Fruit fly (Drosophila melanogaster): ENCODE measurements around the gene Tl.

The Tl gene

DNA sequence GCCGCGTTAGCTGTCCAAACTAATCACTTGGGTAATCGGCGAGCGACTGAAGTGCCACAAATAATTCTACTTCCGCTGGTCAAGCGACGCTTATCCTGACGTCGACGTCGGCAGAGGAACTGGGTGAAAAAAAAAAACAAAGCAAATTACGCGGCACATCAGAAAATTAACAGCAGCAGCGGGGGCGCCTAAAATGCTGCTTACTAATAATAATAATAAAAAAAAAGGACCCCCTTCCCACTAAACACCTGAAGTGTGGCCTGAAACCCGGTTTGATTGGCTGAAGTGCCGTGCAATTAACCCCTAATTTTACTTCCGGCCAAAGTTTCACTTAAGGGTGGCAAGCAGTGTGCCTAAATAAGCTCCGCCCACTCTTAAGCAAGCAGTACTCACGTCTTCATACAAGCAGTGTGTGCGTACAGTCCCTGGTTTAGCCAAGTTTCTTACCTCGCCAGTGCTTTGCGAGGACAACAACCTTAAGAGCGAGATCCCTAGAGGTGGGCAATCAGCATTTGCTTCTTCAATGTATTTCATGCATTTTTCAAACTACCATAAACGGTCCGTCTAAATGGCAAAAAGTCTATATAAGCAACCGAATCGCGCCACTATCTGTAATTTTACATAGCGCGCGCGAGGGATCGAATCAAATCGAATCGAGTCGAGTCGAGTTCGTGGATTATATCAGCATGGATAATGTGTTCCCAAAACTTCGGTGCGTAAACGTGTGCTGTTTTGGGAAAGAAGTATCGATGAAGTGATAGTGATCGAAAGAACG lies 82.5 kb downstream of the Tl start, which contains the start of the genes ro and T48 (continued):
- TF ChIP-seq CG14014 (GFP tag; IDR thresholded peaks at IDR 0.05) (peak; percentile 42; the same call in 1 of the 2 replicates), CG12299 (tag; optimal IDR thresholded peaks at IDR 0.05) (no peak), ro (GFP tag; IDR thresholded peaks at IDR 0.05) (no peak), Pdp1 (GFP tag; optimal IDR thresholded peaks at IDR 0.05) (peak; percentile 49 to 82), tgo (GFP tag; IDR thresholded peaks at IDR 0.05) (peak; percentile 47; the same call in 1 of the 3 replicates), repo (GFP tag; optimal IDR thresholded peaks at IDR 0.05) (peak; percentile 71), CG6854 (GFP tag; optimal IDR thresholded peaks at IDR 0.05) (no peak), oc (tag; optimal IDR thresholded peaks at IDR 0.05) (peak; percentile 56), CG11456 (GFP tag; IDR thresholded peaks at IDR 0.05) (peak; percentile 77; the same call in 2 of the 3 replicates), unc-4 (GFP tag; IDR thresholded peaks at IDR 0.05; ENCODE audit: partially characterized antibody) (peak; percentile 67), CG3407 (GFP tag; optimal IDR thresholded peaks at IDR 0.05) (no peak), CG5180 (GFP tag; optimal IDR thresholded peaks at IDR 0.05) (no peak), CG8089 (GFP tag; optimal IDR thresholded peaks at IDR 0.05) (peak; percentile 46), Meics (GFP tag; optimal IDR thresholded peaks at IDR 0.05) (peak; percentile 42), Scr (GFP tag; IDR thresholded peaks at IDR 0.05; ENCODE audit: partially characterized antibody) (peak; percentile 65), CG6654 (GFP tag; optimal IDR thresholded peaks at IDR 0.05) (no peak), CG15514 (GFP tag; optimal IDR thresholded peaks at IDR 0.05) (peak; percentile 88), H15 (GFP tag; IDR thresholded peaks at IDR 0.05) (peak; percentile 36; the same call in 1 of the 3 replicates), CG15601 (tag; optimal IDR thresholded peaks at IDR 0.05) (peak; percentile 62), CG10979 (tag; optimal IDR thresholded peaks at IDR 0.05) (no peak), NFAT (GFP tag; IDR thresholded peaks at IDR 0.05) (peak; percentile 52; the same call in 1 of the 2 replicates), CG14667 (GFP tag; IDR thresholded peaks at IDR 0.05) (no peak), wek (GFP tag; optimal IDR thresholded peaks at IDR 0.05) (no peak), Jarid2 (GFP tag; optimal IDR thresholded peaks at IDR 0.05) (peak; percentile 90), az2 (GFP tag; optimal IDR thresholded peaks at IDR 0.05) (peak; percentile 34), dpn (GFP tag; optimal IDR thresholded peaks at IDR 0.05) (peak; percentile 52 to 76), CG6689 (GFP tag; IDR thresholded peaks at IDR 0.05) (no peak), CG18262 (tag; optimal IDR thresholded peaks at IDR 0.05) (no peak), nom (GFP tag; optimal IDR thresholded peaks at IDR 0.05) (peak; percentile 9), CG11696 (GFP tag; IDR thresholded peaks at IDR 0.05) (0 out of 2 replicates have a peak, but pooled peaks have one; percentile 50), corto (GFP tag; optimal IDR thresholded peaks at IDR 0.05) (no peak), jumu (GFP tag; optimal IDR thresholded peaks at IDR 0.05) (peak; percentile 65), D (optimal IDR thresholded peaks at IDR 0.05) (peak; percentile 48), D (GFP tag; optimal IDR thresholded peaks at IDR 0.05) (no peak), Sox102F (GFP tag; optimal IDR thresholded peaks at IDR 0.05) (peak; percentile 23), CG12104 (GFP tag; optimal IDR thresholded peaks at IDR 0.05) (peak; percentile 0), D19A (tag; optimal IDR thresholded peaks at IDR 0.05) (peak; percentile 7), gsb (GFP tag; IDR thresholded peaks at IDR 0.05) (no peak), danr (GFP tag; IDR thresholded peaks at IDR 0.05) (no peak), CTCF (GFP tag; optimal IDR thresholded peaks at IDR 0.05) (peak; percentile 78), CG11695 (GFP tag; IDR thresholded peaks at IDR 0.05) (no peak), Nf-YA (GFP tag; IDR thresholded peaks at IDR 0.05) (peak; percentile 33; the same call in 1 of the 2 replicates), sob (GFP tag; IDR thresholded peaks at IDR 0.05) (no peak; the same call in 1 of the 2 replicates), ttk (GFP tag; IDR thresholded peaks at IDR 0.05) (peak; percentile 95)
